Worm (Caenorhabditis elegans): ENCODE results near the gene srx-135.

The srx-135 gene

DNA sequence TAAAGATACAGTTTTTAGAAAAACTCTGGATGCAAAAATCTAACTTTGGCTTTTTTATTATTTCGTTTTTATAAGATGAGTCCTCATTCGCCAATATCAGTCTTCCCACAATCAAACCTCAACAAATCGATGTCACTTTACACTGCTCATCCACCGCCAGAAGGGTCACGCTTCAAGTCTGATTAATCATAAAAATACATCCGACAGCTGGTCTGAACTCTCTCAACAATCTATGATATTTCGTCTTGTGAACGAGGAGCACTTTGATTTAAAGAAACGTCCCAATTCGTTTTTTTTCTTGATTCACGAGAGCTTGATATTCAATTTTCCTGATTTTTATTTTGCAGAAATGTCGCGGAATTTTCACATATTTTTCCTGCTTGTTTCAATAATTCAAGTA, 31.1 kb upstream of the srx-135 start, which contains the start of gene nrf-5:
Gene nrf-5 (plus strand): TSS at position 348 of the 400 bp plus-strand sequence.
- TF ChIP-seq nhr-12 (tag; optimal IDR thresholded peaks at IDR 0.05) (no peak), ham-2 (GFP tag; optimal IDR thresholded peaks at IDR 0.05) (no peak), ces-1 (GFP tag; optimal IDR thresholded peaks at IDR 0.05) (no peak), hlh-1 (tag; optimal IDR thresholded peaks at IDR 0.05) (peak; percentile 64), blmp-1 (tag; optimal IDR thresholded peaks at IDR 0.05) (no peak), bed-3 (GFP tag; optimal IDR thresholded peaks at IDR 0.05) (no peak), elt-3 (tag; optimal IDR thresholded peaks at IDR 0.05) (no peak)

DNA sequence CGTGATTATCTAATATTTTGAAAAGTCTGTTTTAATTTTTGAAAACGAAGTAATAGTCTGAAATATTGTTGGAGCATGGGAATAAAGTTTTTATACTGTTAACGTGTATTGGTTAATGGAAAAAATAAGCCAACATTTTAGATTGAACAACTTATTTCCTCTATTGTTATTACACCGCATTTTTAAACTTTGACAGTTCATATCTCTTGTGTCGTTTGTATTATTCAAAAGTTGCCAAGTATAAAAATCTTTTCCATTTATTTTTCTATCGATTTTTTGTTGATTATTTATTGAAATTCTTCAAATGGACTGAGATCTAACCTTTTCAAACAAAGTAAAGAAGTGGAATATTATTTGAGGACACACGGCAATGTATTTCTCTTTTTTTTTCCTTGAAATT, 28.2 kb upstream of the srx-135 start, which contains the start of gene str-165:
Gene str-165 (plus strand): TSS at position 301 of the 400 bp plus-strand sequence.
- no peak for TF ChIP-seq snpc-4 (tag; optimal IDR thresholded peaks at IDR 0.05)
- no peak for TF ChIP-seq nhr-28 (tag; optimal IDR thresholded peaks at IDR 0.05)
- TF ChIP-seq blmp-1 (tag; optimal IDR thresholded peaks at IDR 0.05) = no peak
- no peak for TF ChIP-seq mab-5 (tag; optimal IDR thresholded peaks at IDR 0.05)
- no peak for TF ChIP-seq ham-2 (GFP tag; optimal IDR thresholded peaks at IDR 0.05)
- no peak for TF ChIP-seq nhr-237 (tag; optimal IDR thresholded peaks at IDR 0.05)
- no peak for TF ChIP-seq zip-8 (tag; optimal IDR thresholded peaks at IDR 0.05)
- no peak for TF ChIP-seq ceh-39 (tag; optimal IDR thresholded peaks at IDR 0.05)
- no peak for TF ChIP-seq lin-13 (tag; optimal IDR thresholded peaks at IDR 0.05)
- TF ChIP-seq nhr-2 (tag; optimal IDR thresholded peaks at IDR 0.05) = no peak
- TF ChIP-seq lin-32 (GFP tag; optimal IDR thresholded peaks at IDR 0.05) = no peak
- TF ChIP-seq sem-2 (GFP tag; optimal IDR thresholded peaks at IDR 0.05) = no peak
- no peak for TF ChIP-seq ces-1 (GFP tag; optimal IDR thresholded peaks at IDR 0.05)
- no peak for TF ChIP-seq bed-3 (GFP tag; optimal IDR thresholded peaks at IDR 0.05)
- TF ChIP-seq tbx-8 (GFP tag; optimal IDR thresholded peaks at IDR 0.05) = no peak
- no peak for TF ChIP-seq ceh-43 (GFP tag; optimal IDR thresholded peaks at IDR 0.05)
- TF ChIP-seq ztf-11 (tag; optimal IDR thresholded peaks at IDR 0.05) = no peak
- no peak for TF ChIP-seq mep-1 (tag; optimal IDR thresholded peaks at IDR 0.05)
- TF ChIP-seq M03D4.4 (tag; optimal IDR thresholded peaks at IDR 0.05) = no peak
- no peak for TF ChIP-seq cnd-1 (tag; optimal IDR thresholded peaks at IDR 0.05)

DNA sequence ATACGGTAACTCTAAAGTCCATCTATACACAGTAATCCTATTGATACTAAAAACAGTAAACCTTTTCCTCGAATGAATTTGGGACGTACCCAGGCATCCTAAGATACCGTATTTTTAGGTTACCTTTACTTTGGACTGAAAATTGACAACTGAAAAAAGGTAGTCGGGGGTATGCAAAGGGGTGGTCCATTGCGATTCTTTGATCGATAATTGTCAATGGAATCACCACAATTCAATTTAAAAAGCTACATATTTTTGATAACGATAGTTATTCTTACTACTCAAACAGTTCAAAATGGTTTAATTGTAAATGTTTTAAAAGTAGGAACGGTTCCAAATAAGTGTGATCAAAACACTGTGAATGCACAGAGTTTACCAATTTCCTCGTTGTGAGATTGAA, 25.1 kb upstream of the srx-135 start, which contains the start of gene srx-129:
Gene srx-129 (plus strand): TSS at position 301 of the 400 bp plus-strand sequence.
- TF ChIP-seq mls-2 (tag; optimal IDR thresholded peaks at IDR 0.05) (no peak), sptf-1 (tag; optimal IDR thresholded peaks at IDR 0.05) (no peak), elt-3 (tag; optimal IDR thresholded peaks at IDR 0.05) (no peak), nhr-2 (tag; optimal IDR thresholded peaks at IDR 0.05) (no peak), hlh-1 (tag; optimal IDR thresholded peaks at IDR 0.05) (no peak), blmp-1 (tag; optimal IDR thresholded peaks at IDR 0.05) (no peak), nhr-76 (tag; optimal IDR thresholded peaks at IDR 0.05) (no peak), unc-39 (tag; optimal IDR thresholded peaks at IDR 0.05) (no peak), mep-1 (tag; optimal IDR thresholded peaks at IDR 0.05) (no peak), mab-5 (tag; optimal IDR thresholded peaks at IDR 0.05) (no peak), unc-62 (GFP tag; optimal IDR thresholded peaks at IDR 0.05) (no peak), lin-32 (GFP tag; optimal IDR thresholded peaks at IDR 0.05) (no peak), zip-8 (tag; optimal IDR thresholded peaks at IDR 0.05) (no peak), ces-1 (GFP tag; optimal IDR thresholded peaks at IDR 0.05) (no peak), unc-120 (tag; optimal IDR thresholded peaks at IDR 0.05; ENCODE audit: poor library complexity, severe bottlenecking) (no peak), sem-2 (GFP tag; optimal IDR thresholded peaks at IDR 0.05) (no peak), ceh-43 (GFP tag; optimal IDR thresholded peaks at IDR 0.05) (no peak), nhr-12 (tag; optimal IDR thresholded peaks at IDR 0.05) (no peak), ceh-39 (tag; optimal IDR thresholded peaks at IDR 0.05) (no peak), snpc-4 (tag; optimal IDR thresholded peaks at IDR 0.05) (no peak)

DNA sequence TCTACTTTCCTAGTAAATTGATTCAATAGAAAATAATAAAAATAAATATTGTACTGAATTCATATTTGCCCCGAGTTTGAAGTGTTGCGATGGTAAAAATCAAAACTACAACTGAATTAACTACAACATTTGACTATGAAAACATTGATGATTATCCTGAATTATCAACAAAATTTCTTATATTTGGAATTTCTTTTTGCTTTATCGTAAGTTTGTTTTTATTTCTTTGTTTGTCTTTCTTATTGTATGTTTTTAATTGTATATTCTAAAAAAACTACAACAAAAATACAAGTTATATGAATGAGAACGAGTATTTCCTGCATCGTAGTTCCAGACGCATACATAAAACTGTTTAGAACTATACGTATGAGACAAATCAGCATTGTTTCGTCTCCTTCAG, 21.8 kb upstream of the srx-135 start, which contains the start of gene srx-128:
Gene srx-128 (plus strand): TSS at position 301 of the 400 bp plus-strand sequence.
- TF ChIP-seq nhr-12 (tag; optimal IDR thresholded peaks at IDR 0.05) = no peak
- no peak for TF ChIP-seq unc-39 (tag; optimal IDR thresholded peaks at IDR 0.05)
- TF ChIP-seq elt-1 (tag; optimal IDR thresholded peaks at IDR 0.05; ENCODE audit: borderline replicate concordance, insufficient read depth) = no peak

DNA sequence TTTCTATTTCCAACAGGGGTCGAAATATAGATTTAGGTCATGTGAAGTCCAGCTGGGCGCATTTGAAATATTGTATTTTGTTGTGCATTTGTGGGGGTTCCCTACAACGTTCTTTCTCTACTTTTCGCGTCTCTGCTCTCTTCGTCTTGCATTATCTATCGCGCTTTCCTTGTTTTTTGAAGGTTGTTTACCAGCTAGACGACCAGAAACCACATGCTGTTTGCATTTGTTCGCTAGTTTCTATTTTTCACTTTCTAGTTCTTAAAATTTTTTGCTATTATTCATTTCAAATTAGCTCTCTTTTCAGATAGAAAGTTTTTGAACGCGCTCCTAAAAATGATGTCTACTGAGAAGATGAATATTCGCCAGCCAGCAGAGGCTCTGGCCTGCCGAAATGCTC, 19.6 kb upstream of the srx-135 start, which contains the start of gene F55B12.10:
Gene F55B12.10 (plus strand): TSS at position 301 of the 400 bp plus-strand sequence.
- TF ChIP-seq blmp-1 (tag; optimal IDR thresholded peaks at IDR 0.05) (no peak), tbx-8 (GFP tag; optimal IDR thresholded peaks at IDR 0.05) (no peak), mls-2 (tag; optimal IDR thresholded peaks at IDR 0.05) (no peak), elt-1 (tag; optimal IDR thresholded peaks at IDR 0.05; ENCODE audit: borderline replicate concordance, insufficient read depth) (no peak), pha-4 (tag; optimal IDR thresholded peaks at IDR 0.05) (no peak), lin-32 (GFP tag; optimal IDR thresholded peaks at IDR 0.05) (no peak), cnd-1 (tag; optimal IDR thresholded peaks at IDR 0.05) (no peak), M03D4.4 (tag; optimal IDR thresholded peaks at IDR 0.05) (no peak), ces-1 (GFP tag; optimal IDR thresholded peaks at IDR 0.05) (no peak), drap-1 (GFP tag; optimal IDR thresholded peaks at IDR 0.05) (no peak), bed-3 (GFP tag; optimal IDR thresholded peaks at IDR 0.05) (no peak), hlh-1 (tag; optimal IDR thresholded peaks at IDR 0.05) (no peak), nhr-2 (tag; optimal IDR thresholded peaks at IDR 0.05) (no peak), lin-13 (tag; optimal IDR thresholded peaks at IDR 0.05) (no peak), nhr-76 (tag; optimal IDR thresholded peaks at IDR 0.05) (no peak), ham-2 (GFP tag; optimal IDR thresholded peaks at IDR 0.05) (no peak), unc-39 (tag; optimal IDR thresholded peaks at IDR 0.05) (no peak)
